Fruit fly (Drosophila melanogaster) whole organism: ENCODE measurements around the gene CG43330.

ENCODE experiments used
- CG8478 ChIP-seq: fragments of >200 bp; optimal IDR thresholded peaks from 2 replicates; lab custom pipeline; 2018; ENCODE audit warnings: inconsistent platforms
- Dll ChIP-seq: fragments of >200 bp; optimal IDR thresholded peaks from 2 replicates; lab custom pipeline; 2017
- pan ChIP-seq: fragments of >200 bp; optimal IDR thresholded peaks from 2 replicates; lab custom pipeline; 2017
- psq ChIP-seq: fragments of >200 bp; optimal IDR thresholded peaks from 2 replicates; lab custom pipeline; 2017
- usp ChIP-seq: fragments of >200 bp; optimal IDR thresholded peaks from 2 replicates; lab custom pipeline; 2017; ENCODE audit warnings: missing biosample characterization, missing genetic modification characterization, mixed read lengths

- TF ChIP-seq usp (GFP tag; lab: Kevin White, UChicago) (no peak), Dll (no peak), CG8478 (lab: Kevin White, UChicago) (no peak), pan (lab: Kevin White, UChicago) (no peak), psq (lab: Kevin White, UChicago) (no peak)
Observed at dm6 chr3L:22470299-22470791, 33.9 kb downstream of the CG43330 start, which contains the start of gene CG11426.
